Worm (Caenorhabditis elegans): ENCODE results near the gene R01H2.2.
A peak's percentile ranks its signal among the peaks of the same experiment; 100 is the strongest.

Gene R01H2.2

ce11 chrIII:7030044-7030804 is 26.1 kb upstream of the R01H2.2 start (continued):
- peak; percentile 75 for TF ChIP-seq snpc-4 (tag; optimal IDR thresholded peaks at IDR 0.05)
- 0 out of 2 replicates have a peak, but pooled peaks have one; percentile 52 for TF ChIP-seq pha-4 (GFP tag; IDR thresholded peaks at IDR 0.05)
- no peak for TF ChIP-seq pha-4 (tag; optimal IDR thresholded peaks at IDR 0.05)
- TF ChIP-seq nhr-42 (GFP tag; IDR thresholded peaks at IDR 0.05): no peak
- no peak for TF ChIP-seq nhr-6 (tag; optimal IDR thresholded peaks at IDR 0.05)
- peak in 1 of 2 experiments; percentile 66 for TF ChIP-seq lsy-2 (tag; optimal IDR thresholded peaks at IDR 0.05)
- no peak for TF ChIP-seq Y105C5A.15 (GFP tag; IDR thresholded peaks at IDR 0.05)
- no peak for TF ChIP-seq cey-2 (tag; optimal IDR thresholded peaks at IDR 0.05; ENCODE audit: borderline replicate concordance, insufficient read depth)
- peak; percentile 54; the same call in 1 of the 2 replicates for TF ChIP-seq lin-1 (GFP tag; IDR thresholded peaks at IDR 0.05)
- TF ChIP-seq lin-13 (GFP tag; optimal IDR thresholded peaks at IDR 0.05): no peak
- peak; percentile 60; the same call in 1 of the 2 replicates for TF ChIP-seq ctbp-1 (GFP tag; IDR thresholded peaks at IDR 0.05)
- TF ChIP-seq ztf-7 (tag; optimal IDR thresholded peaks at IDR 0.05): no peak
- TF ChIP-seq snpc-1.2 (GFP tag; IDR thresholded peaks at IDR 0.05): no peak
- peak; percentile 39 for TF ChIP-seq dpl-1 (GFP tag; optimal IDR thresholded peaks at IDR 0.05)
- no peak for TF ChIP-seq zip-2 (tag; optimal IDR thresholded peaks at IDR 0.05)
- peak in 1 of 2 experiments; percentile 95 for TF ChIP-seq unc-62 (GFP tag; optimal IDR thresholded peaks at IDR 0.05 in 1 of 2)
- no peak for TF ChIP-seq unc-62 (tag; optimal IDR thresholded peaks at IDR 0.05)
- TF ChIP-seq hlh-11 (tag; optimal IDR thresholded peaks at IDR 0.05): peak; percentile 22
- peak; percentile 34 for TF ChIP-seq nhr-111 (GFP tag; optimal IDR thresholded peaks at IDR 0.05)
- peak; percentile 45 for TF ChIP-seq hlh-30 (tag; optimal IDR thresholded peaks at IDR 0.05; ENCODE audit: insufficient read depth)
- peak; percentile 51; the same call in 1 of the 2 replicates for TF ChIP-seq hmg-1.1 (GFP tag; IDR thresholded peaks at IDR 0.05)
- TF ChIP-seq nhr-25 (tag; optimal IDR thresholded peaks at IDR 0.05; ENCODE audit: borderline replicate concordance, insufficient read depth): no peak
- TF ChIP-seq spr-1 (tag; optimal IDR thresholded peaks at IDR 0.05): peak; percentile 23
- TF ChIP-seq dmd-6 (GFP tag; IDR thresholded peaks at IDR 0.05): peak; percentile 61
- TF ChIP-seq dve-1 (tag; optimal IDR thresholded peaks at IDR 0.05; ENCODE audit: insufficient read depth): peak; percentile 2
- 0 out of 2 replicates have a peak, but pooled peaks have one; percentile 28 for TF ChIP-seq vab-7 (GFP tag; IDR thresholded peaks at IDR 0.05)

DNA sequence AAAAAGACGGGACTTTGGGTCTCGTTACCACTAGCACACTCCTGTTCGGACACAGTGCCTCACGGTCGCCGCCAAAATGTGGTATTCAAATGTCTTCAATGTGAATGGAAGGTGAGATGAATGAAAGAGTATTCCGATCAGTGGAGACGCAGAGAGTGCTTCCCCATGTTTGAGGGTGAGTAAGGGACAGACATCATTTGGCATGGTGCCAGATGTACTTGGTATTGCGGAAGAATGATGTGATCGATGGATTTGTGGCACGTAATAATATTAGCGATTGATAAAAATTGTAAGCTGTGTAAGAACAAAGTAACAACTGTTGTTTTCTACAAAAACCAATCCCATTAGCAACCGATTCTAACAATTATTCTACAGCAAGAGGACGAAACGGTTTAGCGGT is 24.3 kb upstream of the R01H2.2 start:
- no peak for TF ChIP-seq T26A8.4 (GFP tag; IDR thresholded peaks at IDR 0.05)
- no peak for TF ChIP-seq Y75B8A.6 (GFP tag; IDR thresholded peaks at IDR 0.05)
- TF ChIP-seq unc-62 (GFP tag; optimal IDR thresholded peaks at IDR 0.05 in 1 of 2): peak in 1 of 2 experiments; percentile 95
- TF ChIP-seq unc-62 (tag; optimal IDR thresholded peaks at IDR 0.05): no peak
- TF ChIP-seq nhr-11 (tag; optimal IDR thresholded peaks at IDR 0.05): no peak
- TF ChIP-seq nhr-76 (tag; optimal IDR thresholded peaks at IDR 0.05): no peak
- TF ChIP-seq Y5F2A.4 (GFP tag; optimal IDR thresholded peaks at IDR 0.05): no peak
- no peak for TF ChIP-seq set-16 (GFP tag; IDR thresholded peaks at IDR 0.05)

DNA sequence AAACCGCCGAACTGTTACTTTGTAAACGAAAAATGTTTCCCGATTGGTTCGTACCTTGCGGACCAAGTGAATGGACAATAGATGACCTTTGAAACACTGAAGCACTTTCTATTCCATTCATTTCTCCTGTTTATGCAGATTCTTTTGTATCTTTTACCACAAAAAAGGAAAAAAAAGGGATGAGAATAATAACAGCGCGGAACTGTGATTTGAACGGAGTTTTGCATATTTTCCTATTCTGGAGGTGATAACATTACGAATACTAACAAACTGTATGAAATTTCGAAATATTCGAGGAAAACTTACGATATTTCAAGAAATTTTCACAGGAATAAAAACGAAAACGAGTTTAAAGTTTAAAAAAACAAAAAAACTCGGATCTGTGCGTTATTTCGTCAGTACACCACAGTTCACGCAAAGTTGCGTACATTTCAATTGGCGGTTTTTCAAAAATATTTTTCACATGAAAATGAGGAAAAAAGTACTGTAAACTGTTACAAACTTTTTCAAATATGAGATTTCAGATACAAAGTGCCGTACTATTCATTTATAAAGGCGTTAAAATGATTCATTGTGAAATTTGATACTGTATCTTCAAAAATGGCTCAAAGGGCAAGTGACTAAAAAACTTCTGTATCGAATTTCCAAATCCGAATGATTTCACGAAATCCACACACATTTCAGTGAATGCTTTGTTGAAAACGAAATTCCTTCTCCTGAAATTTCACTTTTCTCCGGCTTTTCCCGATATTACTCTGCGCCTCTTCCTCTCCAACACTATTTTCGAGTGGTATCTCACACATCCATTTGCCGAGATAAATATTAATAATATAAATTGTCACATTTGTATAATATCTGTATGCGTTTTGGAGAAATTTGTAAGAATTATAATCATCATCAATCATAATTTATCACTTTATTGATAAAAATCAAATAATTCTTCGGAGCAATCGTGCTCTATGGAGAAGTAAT is 21.8 kb upstream of the R01H2.2 start:
- TF ChIP-seq unc-62 (GFP tag; optimal IDR thresholded peaks at IDR 0.05 in 1 of 2): peak in 1 of 2 experiments; percentile 57
- TF ChIP-seq unc-62 (tag; optimal IDR thresholded peaks at IDR 0.05): no peak
- TF ChIP-seq ces-1 (GFP tag; optimal IDR thresholded peaks at IDR 0.05): no peak
- no peak for TF ChIP-seq nhr-111 (GFP tag; optimal IDR thresholded peaks at IDR 0.05)
- TF ChIP-seq daf-8 (GFP tag; IDR thresholded peaks at IDR 0.05): no peak
- TF ChIP-seq pqm-1 (tag; optimal IDR thresholded peaks at IDR 0.05): no peak
- TF ChIP-seq nhr-42 (GFP tag; IDR thresholded peaks at IDR 0.05): no peak
- TF ChIP-seq nhr-41 (GFP tag; IDR thresholded peaks at IDR 0.05): no peak
- TF ChIP-seq arid-1 (GFP tag; conservative IDR thresholded peaks at IDR 0.05): no peak
- peak; percentile 97 for TF ChIP-seq aha-1 (tag)
- no peak for TF ChIP-seq unc-130 (GFP tag; optimal IDR thresholded peaks at IDR 0.05)
- no peak for TF ChIP-seq vab-7 (GFP tag; IDR thresholded peaks at IDR 0.05)

Measured in whole organism, L4 larva.